Fruit fly (Drosophila melanogaster) Kc167 (cell line): ENCODE data around the gene CG17712.

Source experiments
- insv ChIP-seq: fragments of >200 bp; optimal IDR thresholded peaks from 3 replicates; lab custom pipeline; 2018; ENCODE audit warnings: missing external identifiers
- psq ChIP-seq: fragments of >200 bp; optimal IDR thresholded peaks from 2 replicates; lab custom pipeline; 2017; ENCODE audit warnings: missing external identifiers
- ttk ChIP-seq: sonication (Bioruptor generic); optimal IDR thresholded peaks from 2 replicates; lab custom pipeline; 2017; ENCODE audit warnings: missing external identifiers

DNA sequence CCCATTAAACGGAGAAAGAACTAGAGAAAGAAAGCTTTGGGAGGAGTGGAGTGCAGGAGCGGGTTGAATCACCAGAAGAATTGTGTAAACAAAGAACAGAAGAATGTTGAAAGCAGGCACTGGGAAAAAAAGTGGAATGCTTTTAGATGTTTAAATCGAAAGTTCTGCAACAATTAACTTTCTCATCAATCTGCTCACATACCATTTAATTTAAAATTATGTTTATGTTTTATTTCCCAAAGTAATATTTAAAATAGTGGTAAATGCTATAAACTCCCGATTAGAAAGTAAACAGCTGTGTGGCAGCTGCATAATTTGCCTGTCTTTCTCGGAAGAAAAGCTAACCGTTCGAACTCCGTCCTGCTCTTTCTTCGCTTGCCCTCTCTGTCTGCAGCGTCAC is 13.9 kb downstream of the CG17712 start:
- TF ChIP-seq insv (lab: Kevin White, UChicago) (no peak), ttk (lab: Kevin White, UChicago) (no peak), psq (lab: Kevin White, UChicago) (no peak)
